Worm (Caenorhabditis elegans) whole organism, late embryonic: ENCODE measurements around the gene rhy-1.

Experiments
- C38D4.7 ChIP-seq: fragments of 200-800 bp; sonication (Bioruptor generic); optimal IDR thresholded peaks from 2 replicates; lab custom pipeline; 2018; ENCODE audit warnings: mild to moderate bottlenecking, missing genetic modification characterization, moderate library complexity, missing compliant biosample characterization
- F13H6.1 ChIP-seq: sonication (generic microtip); optimal IDR thresholded peaks from 2 replicates; lab custom pipeline; 2016; ENCODE audit warnings: missing genetic modification characterization, missing compliant biosample characterization
- K02D7.2 ChIP-seq: sonication (generic microtip); optimal IDR thresholded peaks from 2 replicates; lab custom pipeline; 2017; ENCODE audit warnings: mild to moderate bottlenecking, missing genetic modification characterization, missing compliant biosample characterization
- K09A11.1 ChIP-seq: sonication (generic microtip); optimal IDR thresholded peaks from 2 replicates; lab custom pipeline; 2017; ENCODE audit warnings: antibody characterized with exemption, mild to moderate bottlenecking, missing genetic modification characterization, missing compliant biosample characterization; ENCODE audit not compliant: insufficient read depth
- Y22D7AL.16 ChIP-seq: sonication (generic microtip); optimal IDR thresholded peaks from 2 replicates; lab custom pipeline; 2016; ENCODE audit warnings: missing genetic modification characterization, missing compliant biosample characterization
- ceh-18 ChIP-seq: sonication (generic microtip); optimal IDR thresholded peaks from 2 replicates; lab custom pipeline; 2016; ENCODE audit warnings: missing genetic modification characterization, missing compliant biosample characterization
- ceh-31 ChIP-seq: sonication (generic microtip); optimal IDR thresholded peaks from 2 replicates; lab custom pipeline; 2016; ENCODE audit warnings: missing genetic modification characterization, missing compliant biosample characterization
- ceh-48 ChIP-seq: sonication (generic microtip); optimal IDR thresholded peaks from 2 replicates; lab custom pipeline; 2016; ENCODE audit warnings: missing genetic modification characterization, inconsistent platforms, missing compliant biosample characterization
- ceh-6 ChIP-seq: fragments of 200-800 bp; sonication (Bioruptor generic); optimal IDR thresholded peaks from 2 replicates; lab custom pipeline; 2018; ENCODE audit warnings: mild to moderate bottlenecking, missing genetic modification characterization, missing compliant biosample characterization
- ceh-9 ChIP-seq: sonication (generic microtip); optimal IDR thresholded peaks from 2 replicates; lab custom pipeline; 2016; ENCODE audit warnings: mild to moderate bottlenecking, missing genetic modification characterization, inconsistent platforms, missing compliant biosample characterization
- che-1 ChIP-seq: sonication (generic microtip); optimal IDR thresholded peaks from 2 replicates; lab custom pipeline; 2016; ENCODE audit warnings: mild to moderate bottlenecking, missing genetic modification characterization, missing compliant biosample characterization
- dmd-4 ChIP-seq: sonication (generic microtip); optimal IDR thresholded peaks from 2 replicates; lab custom pipeline; 2016; ENCODE audit warnings: borderline replicate concordance, missing genetic modification characterization, missing compliant biosample characterization
- dve-1 ChIP-seq: sonication (generic microtip); optimal IDR thresholded peaks from 2 replicates; lab custom pipeline; 2017; ENCODE audit warnings: antibody characterized with exemption, mild to moderate bottlenecking, missing genetic modification characterization, missing compliant biosample characterization
- eyg-1 ChIP-seq: sonication (generic microtip); optimal IDR thresholded peaks from 2 replicates; lab custom pipeline; 2016; ENCODE audit warnings: missing genotype, missing genetic modification characterization, missing compliant biosample characterization
- fax-1 ChIP-seq: sonication (generic microtip); optimal IDR thresholded peaks from 2 replicates; lab custom pipeline; 2016; ENCODE audit warnings: missing genotype, missing genetic modification characterization, missing compliant biosample characterization
- fkh-6 ChIP-seq: sonication (generic microtip); optimal IDR thresholded peaks from 2 replicates; lab custom pipeline; 2016; ENCODE audit warnings: missing genetic modification characterization, missing compliant biosample characterization
- hlh-13 ChIP-seq: fragments of 200-800 bp; sonication (Bioruptor generic); optimal IDR thresholded peaks from 2 replicates; lab custom pipeline; 2018; ENCODE audit warnings: mild to moderate bottlenecking, missing genetic modification characterization, missing compliant biosample characterization
- hlh-15 ChIP-seq: sonication (generic microtip); optimal IDR thresholded peaks from 2 replicates; lab custom pipeline; 2016; ENCODE audit warnings: missing genetic modification characterization, missing compliant biosample characterization
- hlh-30 ChIP-seq: sonication (generic microtip); optimal IDR thresholded peaks from 2 replicates; lab custom pipeline; 2017; ENCODE audit warnings: antibody characterized with exemption, missing genetic modification characterization, missing compliant biosample characterization; ENCODE audit not compliant: insufficient read depth
- hlh-8 ChIP-seq: sonication (generic microtip); optimal IDR thresholded peaks from 2 replicates; lab custom pipeline; 2016; ENCODE audit warnings: missing genotype, missing genetic modification characterization, missing compliant biosample characterization
- nhr-11 ChIP-seq: fragments of 150-350 bp; optimal IDR thresholded peaks from 2 replicates; lab custom pipeline; 2014; ENCODE audit warnings: missing biosample characterization, missing genetic modification characterization
- nhr-232 ChIP-seq: sonication (generic microtip); optimal IDR thresholded peaks from 2 replicates; lab custom pipeline; 2016; ENCODE audit warnings: missing genetic modification characterization, missing compliant biosample characterization
- npax-4 ChIP-seq: sonication (generic microtip); optimal IDR thresholded peaks from 2 replicates; lab custom pipeline; 2016; ENCODE audit warnings: missing genetic modification characterization, missing compliant biosample characterization
- odd-2 ChIP-seq: sonication (generic microtip); optimal IDR thresholded peaks from 2 replicates; lab custom pipeline; 2017; ENCODE audit warnings: antibody characterized with exemption, mild to moderate bottlenecking, missing genetic modification characterization, missing compliant biosample characterization
- pat-9 ChIP-seq: fragments of 200-800 bp; sonication (Bioruptor generic); optimal IDR thresholded peaks from 2 replicates; lab custom pipeline; 2018; ENCODE audit warnings: mild to moderate bottlenecking, missing genetic modification characterization, moderate library complexity, missing compliant biosample characterization
- pax-1 ChIP-seq: fragments of 150-350 bp; optimal IDR thresholded peaks from 2 replicates; lab custom pipeline; 2014; ENCODE audit warnings: missing biosample characterization, missing genetic modification characterization
- pros-1 ChIP-seq: fragments of 150-350 bp; optimal IDR thresholded peaks from 2 replicates; lab custom pipeline; 2014; ENCODE audit warnings: missing biosample characterization, missing genetic modification reagents, missing genetic modification characterization
- ref-2 ChIP-seq: sonication (generic microtip); optimal IDR thresholded peaks from 2 replicates; lab custom pipeline; 2016; ENCODE audit warnings: missing genetic modification characterization, missing compliant biosample characterization
- rnt-1 ChIP-seq: sonication (generic microtip); optimal IDR thresholded peaks from 2 replicates; lab custom pipeline; 2016; ENCODE audit warnings: missing genetic modification characterization, missing compliant biosample characterization
- sdc-2 ChIP-seq: sonication (generic microtip); optimal IDR thresholded peaks from 2 replicates; lab custom pipeline; 2016; ENCODE audit warnings: missing genotype, missing genetic modification characterization, missing compliant biosample characterization
- sox-4 ChIP-seq: sonication (generic microtip); optimal IDR thresholded peaks from 2 replicates; lab custom pipeline; 2017; ENCODE audit warnings: mild to moderate bottlenecking, missing genetic modification characterization, inconsistent platforms, missing compliant biosample characterization
- syd-9 ChIP-seq: sonication (generic microtip); optimal IDR thresholded peaks from 2 replicates; lab custom pipeline; 2016; ENCODE audit warnings: mild to moderate bottlenecking, missing genetic modification characterization, moderate library complexity, missing compliant biosample characterization
- tbx-2 ChIP-seq: sonication (generic microtip); optimal IDR thresholded peaks from 2 replicates; lab custom pipeline; 2016; ENCODE audit warnings: missing genetic modification characterization, missing compliant biosample characterization
- ttx-3 ChIP-seq: sonication (generic microtip); optimal IDR thresholded peaks from 2 replicates; lab custom pipeline; 2016; ENCODE audit warnings: missing genetic modification reagents, missing genetic modification characterization, missing compliant biosample characterization
- unc-3 ChIP-seq, 2 experiments: fragments of 200-800 bp in 1 of 2; sonication (Bioruptor generic) in 1 of 2; sonication (generic microtip) in 1 of 2; conservative IDR thresholded peaks in 1 of 2; optimal IDR thresholded peaks in 1 of 2; 2 replicates each; pipeline versions ENCODE4 v1.3.6 to Lab custom; 2016 to 2022; ENCODE audit warnings: missing compliant biosample characterization in 2 of 2, missing genetic modification characterization in 2 of 2, missing genetic modification reagents in 1 of 2
- unc-42 ChIP-seq: sonication (generic microtip); optimal IDR thresholded peaks from 2 replicates; lab custom pipeline; 2016; ENCODE audit warnings: missing genotype, missing genetic modification characterization, missing compliant biosample characterization
- unc-55 ChIP-seq: sonication (generic microtip); optimal IDR thresholded peaks from 2 replicates; lab custom pipeline; 2017; ENCODE audit warnings: missing biosample characterization, missing genetic modification reagents, missing genetic modification characterization
- unc-86 ChIP-seq: sonication (generic microtip); optimal IDR thresholded peaks from 2 replicates; lab custom pipeline; 2016; ENCODE audit warnings: missing genetic modification characterization, missing compliant biosample characterization
- zip-5 ChIP-seq: sonication (generic microtip); optimal IDR thresholded peaks from 2 replicates; lab custom pipeline; 2016; ENCODE audit warnings: missing genetic modification characterization, missing compliant biosample characterization
- ztf-16 ChIP-seq: sonication (generic microtip); optimal IDR thresholded peaks from 2 replicates; lab custom pipeline; 2017; ENCODE audit warnings: missing genetic modification characterization, missing compliant biosample characterization

Gene rhy-1

ce11 chrII:9112851-9113250 is 48.3 kb upstream of the rhy-1 start, which contains the start of gene jun-1 (continued):
- TF ChIP-seq hlh-8 (tag; lab: Kevin White, UChicago) (no peak), K09A11.1 (tag; lab: Kevin White, UChicago) (peak; percentile 46), fax-1 (tag; lab: Kevin White, UChicago) (no peak), C38D4.7 (GFP tag; lab: Kevin White, UChicago) (no peak), ceh-9 (tag; lab: Kevin White, UChicago) (no peak), che-1 (no peak), nhr-232 (tag; lab: Kevin White, UChicago) (no peak), dmd-4 (tag; lab: Kevin White, UChicago) (no peak), sdc-2 (tag; lab: Kevin White, UChicago) (no peak), eyg-1 (no peak), ceh-6 (GFP tag; lab: Kevin White, UChicago) (no peak), tbx-2 (tag; lab: Kevin White, UChicago) (peak; percentile 58), zip-5 (tag; lab: Kevin White, UChicago) (no peak), hlh-30 (peak; percentile 61), hlh-13 (GFP tag; lab: Kevin White, UChicago) (no peak), hlh-15 (no peak), ttx-3 (tag; lab: Kevin White, UChicago) (no peak), ref-2 (tag; lab: Kevin White, UChicago) (peak; percentile 9), ceh-31 (tag; lab: Kevin White, UChicago) (peak; percentile 71), unc-55 (GFP tag; lab: Kevin White, UChicago) (peak; percentile 64), unc-42 (tag; lab: Kevin White, UChicago) (peak; percentile 57), pros-1 (peak; percentile 44), unc-3 (GFP tag; conservative IDR thresholded peaks at IDR 0.05; lab: Robert Waterston, UW) (no peak), unc-3 (tag; optimal IDR thresholded peaks at IDR 0.05; lab: Kevin White, UChicago) (no peak), K02D7.2 (tag; lab: Kevin White, UChicago) (no peak), pat-9 (tag; lab: Kevin White, UChicago) (no peak), Y22D7AL.16 (tag; lab: Kevin White, UChicago) (no peak), npax-4 (tag; lab: Kevin White, UChicago) (no peak), F13H6.1 (tag; lab: Kevin White, UChicago) (no peak), fkh-6 (no peak), ztf-16 (no peak)

DNA sequence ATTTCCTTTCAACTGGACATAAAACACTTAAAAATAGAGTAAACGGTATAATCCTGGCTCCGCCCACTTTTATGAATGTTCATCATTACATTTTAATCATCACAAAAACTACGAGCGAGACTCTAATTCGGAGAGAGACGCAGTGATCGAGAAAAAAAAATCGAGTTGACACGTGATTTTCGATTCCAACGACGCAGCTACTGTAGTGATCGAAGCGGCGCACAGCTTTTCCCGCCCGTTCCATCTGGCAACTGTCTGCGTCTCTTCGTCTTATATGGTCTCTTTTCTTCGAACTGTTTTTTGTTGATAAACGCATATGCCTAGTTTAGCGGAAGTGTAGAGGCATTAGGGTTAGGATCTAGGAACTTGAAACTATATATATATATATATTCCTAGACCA is 47.4 kb upstream of the rhy-1 start:
- no peak for TF ChIP-seq dve-1
- peak; percentile 49 for TF ChIP-seq hlh-30

DNA sequence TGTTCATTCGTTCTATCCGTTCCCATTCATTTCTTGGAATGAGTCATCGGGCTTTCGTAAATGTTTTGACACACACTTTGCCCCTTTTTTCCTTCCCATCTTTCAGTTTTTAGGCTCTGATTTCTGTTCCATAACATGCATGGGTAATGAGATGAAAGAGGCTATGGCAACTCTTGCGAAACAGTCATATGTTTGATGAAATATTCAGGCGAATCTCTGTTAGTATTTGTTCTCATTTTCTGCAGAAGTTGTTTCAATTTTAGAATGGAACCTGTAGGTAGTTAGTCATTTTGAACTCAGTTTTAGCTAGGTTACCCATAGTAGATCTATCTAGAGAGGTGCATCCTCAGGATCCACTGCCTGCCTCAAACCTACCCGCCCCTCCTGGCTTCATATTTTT is 46.2 kb upstream of the rhy-1 start:
- no peak for TF ChIP-seq K02D7.2 (tag; lab: Kevin White, UChicago)
- no peak for TF ChIP-seq che-1
- TF ChIP-seq tbx-2 (tag; lab: Kevin White, UChicago) = no peak
- TF ChIP-seq hlh-30 = no peak
- no peak for TF ChIP-seq npax-4 (tag; lab: Kevin White, UChicago)
- no peak for TF ChIP-seq dmd-4 (tag; lab: Kevin White, UChicago)
- TF ChIP-seq dve-1 = no peak
- no peak for TF ChIP-seq ref-2 (tag; lab: Kevin White, UChicago)
- TF ChIP-seq, all 69 proteins: peak for 0

DNA sequence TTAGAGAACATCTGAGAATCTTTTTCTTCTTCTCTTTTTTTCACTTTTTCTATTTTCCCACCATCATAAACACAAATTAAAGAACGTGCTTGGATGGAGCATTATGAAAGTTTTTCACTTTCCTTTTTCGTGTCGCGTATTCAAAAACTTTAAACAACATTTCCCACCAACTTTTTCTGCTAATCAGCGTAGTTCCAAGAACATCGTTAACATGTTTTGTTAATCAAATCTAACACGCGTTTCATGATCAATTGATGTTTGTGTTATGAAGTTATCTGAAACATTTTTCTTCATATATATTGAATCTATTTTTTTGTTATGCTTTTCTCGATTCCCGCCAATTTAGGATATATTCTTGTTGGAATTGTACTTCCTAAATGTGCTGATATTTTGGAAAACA is 45.5 kb upstream of the rhy-1 start:
- TF ChIP-seq sox-4 (no peak), odd-2 (no peak), rnt-1 (tag; lab: Kevin White, UChicago) (no peak), unc-86 (tag; lab: Kevin White, UChicago) (no peak), ceh-48 (no peak), F13H6.1 (tag; lab: Kevin White, UChicago) (no peak), pax-1 (tag; lab: Kevin White, UChicago) (no peak), che-1 (no peak), nhr-11 (tag; lab: Kevin White, UChicago) (no peak), ceh-18 (tag; lab: Kevin White, UChicago) (no peak), unc-42 (tag; lab: Kevin White, UChicago) (no peak), ztf-16 (no peak), eyg-1 (no peak), syd-9 (tag; lab: Kevin White, UChicago) (no peak), C38D4.7 (GFP tag; lab: Kevin White, UChicago) (no peak), ceh-9 (tag; lab: Kevin White, UChicago) (no peak)
